Worm (Caenorhabditis elegans): ENCODE measurements around the gene C05D12.2.

DNA sequence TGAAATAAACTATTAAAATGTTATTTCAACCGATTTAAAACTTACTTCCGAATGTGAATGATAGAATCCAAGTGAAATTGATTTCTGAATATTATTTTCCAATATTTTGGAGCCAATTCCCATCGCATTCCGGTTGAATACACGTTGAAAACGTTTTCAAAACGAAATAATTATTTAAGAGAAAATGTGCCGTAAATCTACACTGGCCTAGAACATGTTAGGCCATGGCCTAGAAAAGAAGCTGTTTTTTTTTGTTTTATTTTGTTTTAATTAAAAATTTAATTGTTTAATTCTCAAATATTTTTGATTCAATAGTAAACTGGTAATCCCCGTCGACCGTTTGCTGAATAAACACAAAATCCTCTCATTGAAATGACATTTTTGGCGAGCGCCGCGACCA, 45.8 kb downstream of the C05D12.2 start:
- TF ChIP-seq W03F9.2 (tag; optimal IDR thresholded peaks at IDR 0.05), result no peak
- TF ChIP-seq him-1 (tag; optimal IDR thresholded peaks at IDR 0.05), result no peak
- no peak for TF ChIP-seq dao-5 (tag; optimal IDR thresholded peaks at IDR 0.05)
